Fruit fly (Drosophila melanogaster): Measurements from ENCODE around the gene CG4174.

CG4174 gene

dm6 chr3L:18667115-18667514 lies 49.4 kb upstream of the CG4174 start, which contains the start of gene CG42495 (continued):
- TF ChIP-seq peb (GFP tag; IDR thresholded peaks at IDR 0.05) = no peak
- no peak for TF ChIP-seq kni (GFP tag; optimal IDR thresholded peaks at IDR 0.05)
- TF ChIP-seq pho (GFP tag; optimal IDR thresholded peaks at IDR 0.05) = no peak
- TF ChIP-seq mam (GFP tag; optimal IDR thresholded peaks at IDR 0.05) = no peak
- TF ChIP-seq CG12219 (GFP tag; optimal IDR thresholded peaks at IDR 0.05) = no peak
- no peak for TF ChIP-seq Antp (GFP tag; optimal IDR thresholded peaks at IDR 0.05)
- TF ChIP-seq Atf6 (GFP tag; IDR thresholded peaks at IDR 0.05) = peak; percentile 27; the same call in 1 of the 2 replicates
- peak; percentile 38 for TF ChIP-seq CG12659 (GFP tag; optimal IDR thresholded peaks at IDR 0.05)
- TF ChIP-seq CG5180 (GFP tag; optimal IDR thresholded peaks at IDR 0.05) = no peak
- no peak for TF ChIP-seq CG6654 (GFP tag; optimal IDR thresholded peaks at IDR 0.05)
- TF ChIP-seq Deaf1 (tag; optimal IDR thresholded peaks at IDR 0.05) = no peak
- no peak for TF ChIP-seq Dip2 (GFP tag; IDR thresholded peaks at IDR 0.05)
- no peak for TF ChIP-seq Usf (GFP tag; optimal IDR thresholded peaks at IDR 0.05)
- no peak for TF ChIP-seq jing (GFP tag; optimal IDR thresholded peaks at IDR 0.05)
- TF ChIP-seq cad (GFP tag; optimal IDR thresholded peaks at IDR 0.05) = no peak
- peak; percentile 10 for TF ChIP-seq CG17829 (tag; optimal IDR thresholded peaks at IDR 0.05)
- no peak for TF ChIP-seq mirr (GFP tag; optimal IDR thresholded peaks at IDR 0.05)
- no peak for TF ChIP-seq HLH54F (GFP tag; optimal IDR thresholded peaks at IDR 0.05)
- TF ChIP-seq fd102C (GFP tag; optimal IDR thresholded peaks at IDR 0.05) = no peak
- no peak for TF ChIP-seq Side (GFP tag; optimal IDR thresholded peaks at IDR 0.05)
- TF ChIP-seq CG6791 (GFP tag; IDR thresholded peaks at IDR 0.05; ENCODE audit: partially characterized antibody) = peak; percentile 56; the same call in 1 of the 3 replicates
- TF ChIP-seq CG16813 (GFP tag; IDR thresholded peaks at IDR 0.05; ENCODE audit: partially characterized antibody) = 0 out of 3 replicates have a peak, but pooled peaks have one; percentile 34
- TF ChIP-seq CG3163 (GFP tag; optimal IDR thresholded peaks at IDR 0.05) = no peak
- no peak for TF ChIP-seq ssp (GFP tag; IDR thresholded peaks at IDR 0.05)
- TF ChIP-seq CG12744 (GFP tag; optimal IDR thresholded peaks at IDR 0.05) = no peak
- TF ChIP-seq pzg (GFP tag; optimal IDR thresholded peaks at IDR 0.05) = peak; percentile 78
- no peak for TF ChIP-seq CG2712 (tag; optimal IDR thresholded peaks at IDR 0.05)
- TF ChIP-seq ato (GFP tag; IDR thresholded peaks at IDR 0.05; ENCODE audit: partially characterized antibody) = 0 out of 2 replicates have a peak, but pooled peaks have one; percentile 20
- TF ChIP-seq CG14710 (tag; optimal IDR thresholded peaks at IDR 0.05) = peak; percentile 25
- TF ChIP-seq stwl (tag; optimal IDR thresholded peaks at IDR 0.05) = peak; percentile 74
- no peak for TF ChIP-seq Sin3A (optimal IDR thresholded peaks at IDR 0.05)
- TF ChIP-seq Gsc (GFP tag; IDR thresholded peaks at IDR 0.05) = no peak
- no peak for TF ChIP-seq bsh (GFP tag; optimal IDR thresholded peaks at IDR 0.05)
- TF ChIP-seq CG5245 (GFP tag; optimal IDR thresholded peaks at IDR 0.05) = no peak
- no peak for TF ChIP-seq Six4 (GFP tag; optimal IDR thresholded peaks at IDR 0.05)
- no peak for TF ChIP-seq CG18619 (GFP tag; optimal IDR thresholded peaks at IDR 0.05)
- TF ChIP-seq vnd (GFP tag; IDR thresholded peaks at IDR 0.05; ENCODE audit: partially characterized antibody) = no peak
- TF ChIP-seq CG11085 (GFP tag; IDR thresholded peaks at IDR 0.05) = no peak
- no peak for TF ChIP-seq yki (optimal IDR thresholded peaks at IDR 0.05)
- TF ChIP-seq CHES-1-like (GFP tag; optimal IDR thresholded peaks at IDR 0.05) = peak; percentile 9
- TF ChIP-seq Hey (tag; optimal IDR thresholded peaks at IDR 0.05) = no peak
- TF ChIP-seq CG7963 (GFP tag; IDR thresholded peaks at IDR 0.05; ENCODE audit: partially characterized antibody) = no peak
- no peak for TF ChIP-seq CG18262 (tag; optimal IDR thresholded peaks at IDR 0.05)
- TF ChIP-seq tup (GFP tag; optimal IDR thresholded peaks at IDR 0.05) = no peak
- TF ChIP-seq CG2889 (GFP tag; IDR thresholded peaks at IDR 0.05) = no peak
- no peak for TF ChIP-seq CG4328 (GFP tag; optimal IDR thresholded peaks at IDR 0.05)
- peak; percentile 35; the same call in 1 of the 2 replicates for TF ChIP-seq Bgb (GFP tag; IDR thresholded peaks at IDR 0.05; ENCODE audit: partially characterized antibody)
- peak; percentile 22; the same call in 1 of the 2 replicates for TF ChIP-seq bbx (GFP tag; IDR thresholded peaks at IDR 0.05; ENCODE audit: partially characterized antibody)
- no peak for TF ChIP-seq CG17912 (GFP tag; optimal IDR thresholded peaks at IDR 0.05)
- peak; percentile 13; the same call in 1 of the 3 replicates for TF ChIP-seq CG34422 (GFP tag; IDR thresholded peaks at IDR 0.05)
- TF ChIP-seq Mad (GFP tag; optimal IDR thresholded peaks at IDR 0.05) = no peak

Data from whole organism, embryonic.